Fruit fly (Drosophila melanogaster): ENCODE data around the gene ND-B22.

ND-B22 gene

dm6 chr2L:13366109-13366747 is 4.7 kb downstream of the ND-B22 start, which contains the start of the genes Nnp-1 and Grx3 (continued):
- TF ChIP-seq CG8632 (GFP tag; optimal IDR thresholded peaks at IDR 0.05) (no peak), CG11294 (GFP tag; IDR thresholded peaks at IDR 0.05) (no peak), CG6808 (GFP tag; optimal IDR thresholded peaks at IDR 0.05) (no peak), Sox15 (GFP tag; optimal IDR thresholded peaks at IDR 0.05) (peak; percentile 20), spab (GFP tag; optimal IDR thresholded peaks at IDR 0.05) (no peak), Smox (GFP tag; optimal IDR thresholded peaks at IDR 0.05) (peak; percentile 39), CG34406 (GFP tag; optimal IDR thresholded peaks at IDR 0.05) (peak; percentile 43), lz (GFP tag; optimal IDR thresholded peaks at IDR 0.05) (peak; percentile 48), CG11902 (GFP tag; optimal IDR thresholded peaks at IDR 0.05) (peak; percentile 26), esn (GFP tag; optimal IDR thresholded peaks at IDR 0.05) (no peak), CG9139 (GFP tag; optimal IDR thresholded peaks at IDR 0.05) (no peak), CG6276 (GFP tag; optimal IDR thresholded peaks at IDR 0.05) (no peak), CG3032 (tag; optimal IDR thresholded peaks at IDR 0.05) (no peak), CG10631 (GFP tag; optimal IDR thresholded peaks at IDR 0.05) (peak; percentile 57), eg (GFP tag; IDR thresholded peaks at IDR 0.05) (peak; percentile 32; the same call in 1 of the 3 replicates), Gug (GFP tag; IDR thresholded peaks at IDR 0.05) (no peak), dac (GFP tag; optimal IDR thresholded peaks at IDR 0.05) (no peak), cyc (GFP tag; optimal IDR thresholded peaks at IDR 0.05) (peak; percentile 35), Hr39 (GFP tag; optimal IDR thresholded peaks at IDR 0.05) (peak; percentile 45), achi (GFP tag; optimal IDR thresholded peaks at IDR 0.05) (peak; percentile 52), CG1621 (tag; optimal IDR thresholded peaks at IDR 0.05) (peak; percentile 75)

DNA sequence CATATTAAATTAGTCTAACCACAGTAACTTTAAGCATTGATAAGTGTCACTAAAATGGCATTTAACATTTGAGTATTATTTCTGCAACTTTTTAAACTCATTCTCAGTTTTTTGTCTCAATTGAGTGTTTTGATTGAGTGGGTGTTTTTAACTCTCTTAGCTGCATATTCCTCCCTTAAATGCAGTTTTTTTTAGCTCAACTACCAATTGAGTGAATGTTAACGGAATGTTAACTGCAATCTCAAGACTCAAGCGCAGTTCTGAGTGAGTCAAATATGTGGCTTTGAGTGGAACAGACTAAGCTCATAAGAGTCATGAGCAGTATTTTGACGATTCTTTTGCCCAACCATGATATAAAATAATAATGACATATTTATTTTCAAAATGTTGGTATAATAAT is 8.0 kb downstream of the ND-B22 start:
- TF ChIP-seq CG8119 (GFP tag; IDR thresholded peaks at IDR 0.05) (no peak), CG11762 (GFP tag; optimal IDR thresholded peaks at IDR 0.05; ENCODE audit: insufficient read depth) (no peak), CG9139 (GFP tag; optimal IDR thresholded peaks at IDR 0.05) (no peak), CG16779 (tag; optimal IDR thresholded peaks at IDR 0.05) (no peak), net (GFP tag; optimal IDR thresholded peaks at IDR 0.05) (no peak), Hr38 (GFP tag; optimal IDR thresholded peaks at IDR 0.05) (no peak), CG7368 (GFP tag; optimal IDR thresholded peaks at IDR 0.05) (no peak), CG3032 (tag; optimal IDR thresholded peaks at IDR 0.05) (no peak), fd59A (GFP tag; optimal IDR thresholded peaks at IDR 0.05) (no peak)

DNA sequence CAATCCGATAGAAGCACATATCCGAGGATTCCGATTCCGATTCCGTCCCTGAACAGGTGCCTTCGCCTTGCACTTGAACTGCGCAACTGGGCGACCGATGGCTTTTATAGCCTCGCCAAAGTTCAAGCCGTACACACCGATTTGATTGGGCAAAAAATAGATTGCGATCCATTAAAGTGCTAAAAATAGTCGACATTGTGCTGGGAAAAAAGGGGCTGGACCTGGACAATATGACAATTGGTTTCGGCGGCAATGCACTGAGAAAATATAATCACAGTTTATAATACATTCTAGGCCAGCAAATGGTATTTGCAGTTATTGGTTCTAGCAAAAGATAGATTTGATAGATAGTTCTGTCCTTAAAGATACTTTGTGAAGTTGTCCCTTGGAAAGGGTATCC is 9.4 kb downstream of the ND-B22 start, which contains the start of gene CG9377:
TSS of gene CG9377 (minus strand) at position 101 of the 400 bp plus-strand sequence.
- TF ChIP-seq Hr39 (GFP tag; optimal IDR thresholded peaks at IDR 0.05) (no peak), CG3919 (GFP tag; optimal IDR thresholded peaks at IDR 0.05) (no peak), CG11294 (GFP tag; IDR thresholded peaks at IDR 0.05) (no peak), OdsH (GFP tag; optimal IDR thresholded peaks at IDR 0.05) (no peak), CG7368 (GFP tag; optimal IDR thresholded peaks at IDR 0.05) (no peak), Hr4 (GFP tag; optimal IDR thresholded peaks at IDR 0.05) (no peak)

DNA sequence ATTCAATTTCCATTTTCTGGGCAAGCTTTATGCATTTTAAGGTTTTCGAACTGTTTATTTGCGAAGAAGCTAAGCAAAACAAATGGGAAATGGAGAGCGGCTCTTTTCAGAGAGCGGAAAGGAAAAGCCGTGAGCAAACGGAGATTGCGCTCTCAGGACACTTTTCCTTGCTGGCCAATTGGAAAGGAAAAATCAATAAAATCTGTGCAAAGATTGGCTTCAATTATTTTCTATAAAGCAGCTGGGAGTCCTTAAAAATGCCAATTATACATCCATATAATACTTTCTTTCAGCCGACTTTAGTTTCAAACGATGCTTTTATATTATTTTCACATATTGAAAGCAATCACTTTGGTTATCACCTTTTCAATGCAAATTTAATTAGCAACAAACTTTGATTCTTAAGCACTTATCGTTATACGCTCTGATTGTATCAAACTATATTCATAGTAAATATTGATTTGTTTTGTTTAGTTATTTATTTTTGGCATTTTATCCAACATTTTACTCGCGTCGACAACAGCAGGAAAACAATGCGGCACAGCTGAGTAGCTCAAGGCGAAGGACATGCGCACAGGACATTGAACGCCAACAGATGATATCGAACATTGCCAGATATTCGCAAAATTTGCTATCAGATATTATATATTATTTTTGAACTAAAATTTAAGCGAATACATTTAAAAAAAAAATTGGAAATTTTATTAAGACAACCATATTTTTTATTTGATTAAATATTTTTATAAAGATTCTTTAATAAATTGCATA is 16.1 kb downstream of the ND-B22 start, which contains the start of gene CG9395:
TSS of gene CG9395 (minus strand) at position 494 of the 768 bp plus-strand sequence.
- no peak for TF ChIP-seq Smox (GFP tag; optimal IDR thresholded peaks at IDR 0.05)
- TF ChIP-seq CG34406 (GFP tag; optimal IDR thresholded peaks at IDR 0.05) = no peak
- TF ChIP-seq topi (GFP tag; optimal IDR thresholded peaks at IDR 0.05) = no peak
- TF ChIP-seq pdm3 (GFP tag; optimal IDR thresholded peaks at IDR 0.05) = no peak
- no peak for TF ChIP-seq CG8319 (GFP tag; optimal IDR thresholded peaks at IDR 0.05)
- TF ChIP-seq Sox15 (GFP tag; optimal IDR thresholded peaks at IDR 0.05) = no peak
- TF ChIP-seq Hr4 (GFP tag; optimal IDR thresholded peaks at IDR 0.05) = no peak
